Worm (Caenorhabditis elegans) whole organism, young adult: ENCODE results near the gene oac-48.

Source experiments
- B0019.2 ChIP-seq: fragments of 200-800 bp; sonication (Bioruptor generic); conservative IDR thresholded peaks from 2 replicates; pipeline ENCODE4 v1.3.6; 2022; ENCODE audit warnings: missing genetic modification reagents, missing genetic modification characterization, missing compliant biosample characterization
- B0261.1 ChIP-seq: sonication (generic microtip); optimal IDR thresholded peaks from 2 replicates; lab custom pipeline; 2016; ENCODE audit warnings: mild to moderate bottlenecking, missing genetic modification characterization, moderate library complexity, missing compliant biosample characterization
- F10E7.11 ChIP-seq: sonication (generic microtip); optimal IDR thresholded peaks from 2 replicates; lab custom pipeline; 2017; ENCODE audit warnings: mild to moderate bottlenecking, missing genetic modification characterization, moderate library complexity, missing compliant biosample characterization
- F22D6.2 ChIP-seq: sonication (generic microtip); optimal IDR thresholded peaks from 2 replicates; lab custom pipeline; 2016; ENCODE audit warnings: mild to moderate bottlenecking, missing genetic modification characterization, missing compliant biosample characterization
- F55B11.4 ChIP-seq: sonication (generic microtip); optimal IDR thresholded peaks from 2 replicates; lab custom pipeline; 2016; ENCODE audit warnings: missing compliant biosample characterization, missing genetic modification characterization, borderline replicate concordance; ENCODE audit not compliant: insufficient read depth
- F57A8.1 ChIP-seq: fragments of 200-800 bp; sonication (Bioruptor generic); optimal IDR thresholded peaks from 2 replicates; lab custom pipeline; 2018; ENCODE audit warnings: mild to moderate bottlenecking, missing genetic modification characterization, moderate library complexity, missing compliant biosample characterization
- F57C9.4 ChIP-seq: sonication (generic microtip); optimal IDR thresholded peaks from 2 replicates; lab custom pipeline; 2017; ENCODE audit warnings: mild to moderate bottlenecking, missing genetic modification characterization, missing compliant biosample characterization
- K11D2.4 ChIP-seq: fragments of 200-800 bp; sonication (Bioruptor generic); IDR thresholded peaks from 2 replicates; pipeline ENCODE4 v1.3.6; 2022; ENCODE audit warnings: missing genetic modification reagents, missing genetic modification characterization, missing compliant biosample characterization
- K12H6.12 ChIP-seq: fragments of 200-800 bp; sonication (Bioruptor generic); optimal IDR thresholded peaks from 2 replicates; lab custom pipeline; 2018; ENCODE audit warnings: mild to moderate bottlenecking, missing genetic modification characterization, missing compliant biosample characterization
- Y53G8AR.9 ChIP-seq: fragments of 200-800 bp; sonication (Bioruptor generic); conservative IDR thresholded peaks from 2 replicates; pipeline ENCODE4 v1.3.6; 2022; ENCODE audit warnings: missing genetic modification reagents, missing genetic modification characterization, missing compliant biosample characterization
- attf-5 ChIP-seq: fragments of 200-800 bp; sonication (Bioruptor generic); optimal IDR thresholded peaks from 2 replicates; lab custom pipeline; 2018; ENCODE audit warnings: mild to moderate bottlenecking, missing genetic modification characterization, missing compliant biosample characterization
- bed-1 ChIP-seq: fragments of 200-800 bp; sonication (Bioruptor generic); IDR thresholded peaks from 2 replicates; pipeline ENCODE4 v1.3.6; 2022; ENCODE audit warnings: missing genetic modification reagents, missing genetic modification characterization, missing compliant biosample characterization
- bed-2 ChIP-seq: fragments of 200-800 bp; sonication (Bioruptor generic); IDR thresholded peaks from 2 replicates; pipeline ENCODE4 v1.3.6; 2022; ENCODE audit warnings: missing genetic modification reagents, missing genetic modification characterization, missing compliant biosample characterization
- ccch-3 ChIP-seq: fragments of 200-800 bp; sonication (Bioruptor generic); optimal IDR thresholded peaks from 2 replicates; lab custom pipeline; 2018; ENCODE audit warnings: mild to moderate bottlenecking, missing genetic modification characterization, missing compliant biosample characterization
- cebp-1 ChIP-seq, 2 experiments: fragments of 200-800 bp in 1 of 2; sonication (Bioruptor generic) in 1 of 2; sonication (generic microtip) in 1 of 2; IDR thresholded peaks in 1 of 2; optimal IDR thresholded peaks in 1 of 2; 2 replicates each; pipeline versions ENCODE4 v1.3.6 to Lab custom; 2017 to 2022; ENCODE audit warnings: missing compliant biosample characterization in 2 of 2, missing genetic modification characterization in 2 of 2, mild to moderate bottlenecking in 1 of 2, missing genetic modification reagents in 1 of 2, moderate library complexity in 1 of 2
- ceh-27 ChIP-seq: fragments of 200-800 bp; sonication (Bioruptor generic); optimal IDR thresholded peaks from 2 replicates; lab custom pipeline; 2018; ENCODE audit warnings: mild to moderate bottlenecking, missing genetic modification characterization, moderate library complexity, missing compliant biosample characterization
- ceh-40 ChIP-seq: fragments of 200-800 bp; sonication (Bioruptor generic); IDR thresholded peaks from 2 replicates; pipeline ENCODE4 v1.3.6; 2022; ENCODE audit warnings: missing genetic modification characterization, missing compliant biosample characterization
- ceh-58 ChIP-seq: fragments of 200-800 bp; sonication (Bioruptor generic); IDR thresholded peaks from 2 replicates; pipeline ENCODE4 v1.3.6; 2022; ENCODE audit warnings: missing genetic modification characterization, missing compliant biosample characterization
- chd-7 ChIP-seq: sonication (generic microtip); optimal IDR thresholded peaks from 2 replicates; lab custom pipeline; 2016; ENCODE audit warnings: mild to moderate bottlenecking, missing genetic modification characterization, moderate library complexity, missing compliant biosample characterization
- dpl-1 ChIP-seq: fragments of 150-350 bp; optimal IDR thresholded peaks from 2 replicates; lab custom pipeline; 2014; ENCODE audit warnings: missing biosample characterization, missing genetic modification reagents, missing genetic modification characterization
- egrh-3 ChIP-seq: fragments of 200-800 bp; sonication (Bioruptor generic); IDR thresholded peaks from 2 replicates; pipeline ENCODE4 v1.3.6; 2022; ENCODE audit warnings: missing genetic modification reagents, missing genetic modification characterization, missing compliant biosample characterization
- him-1 ChIP-seq: sonication (generic microtip); optimal IDR thresholded peaks from 2 replicates; lab custom pipeline; 2016; ENCODE audit warnings: missing genotype, missing genetic modification reagents, missing genetic modification characterization, missing compliant biosample characterization
- hsf-1 ChIP-seq: fragments of 200-800 bp; sonication (Bioruptor generic); IDR thresholded peaks from 2 replicates; pipeline ENCODE4 v1.3.6; 2022; ENCODE audit warnings: missing genetic modification reagents, missing genetic modification characterization, missing compliant biosample characterization
- lin-35 ChIP-seq, 3 experiments: fragments of 150-350 bp in 2 of 3; sonication (generic microtip) in 1 of 3; optimal IDR thresholded peaks; 2 replicates each; lab custom pipeline; 2014 to 2018; ENCODE audit warnings: missing biosample characterization in 3 of 3, missing genetic modification characterization in 3 of 3, missing genetic modification reagents in 3 of 3
- lir-1 ChIP-seq: fragments of 200-800 bp; sonication (Bioruptor generic); conservative IDR thresholded peaks from 2 replicates; pipeline ENCODE4 v1.3.6; 2022; ENCODE audit warnings: missing genetic modification reagents, missing genetic modification characterization, missing compliant biosample characterization
- lsl-1 ChIP-seq: fragments of 200-800 bp; sonication (Bioruptor generic); optimal IDR thresholded peaks from 2 replicates; lab custom pipeline; 2018; ENCODE audit warnings: mild to moderate bottlenecking, missing genetic modification characterization, moderate library complexity, missing compliant biosample characterization
- madf-10 ChIP-seq: sonication (generic microtip); optimal IDR thresholded peaks from 2 replicates; lab custom pipeline; 2016; ENCODE audit warnings: mild to moderate bottlenecking, missing genetic modification characterization, missing compliant biosample characterization
- nhr-120 ChIP-seq: fragments of 200-800 bp; sonication (Bioruptor generic); IDR thresholded peaks from 2 replicates; pipeline ENCODE4 v1.3.6; 2022; ENCODE audit warnings: missing genetic modification characterization, missing compliant biosample characterization
- nhr-27 ChIP-seq: fragments of 200-800 bp; sonication (Bioruptor generic); optimal IDR thresholded peaks from 2 replicates; lab custom pipeline; 2018; ENCODE audit warnings: mild to moderate bottlenecking, missing genetic modification characterization, moderate library complexity, missing compliant biosample characterization
- nhr-90 ChIP-seq: sonication (generic microtip); optimal IDR thresholded peaks from 2 replicates; lab custom pipeline; 2016; ENCODE audit warnings: missing genotype, mild to moderate bottlenecking, missing genetic modification characterization, missing compliant biosample characterization
- pbrm-1 ChIP-seq: fragments of 200-800 bp; sonication (Bioruptor generic); IDR thresholded peaks from 2 replicates; pipeline ENCODE4 v1.3.6; 2022; ENCODE audit warnings: missing genetic modification reagents, missing genetic modification characterization, missing compliant biosample characterization
- pha-4 ChIP-seq: fragments of 150-350 bp; sonication (generic microtip); optimal IDR thresholded peaks from 2 replicates; lab custom pipeline; 2014; ENCODE audit warnings: missing biosample characterization, missing genetic modification reagents, missing genetic modification characterization
- repo-1 ChIP-seq: sonication (generic microtip); optimal IDR thresholded peaks from 2 replicates; lab custom pipeline; 2017; ENCODE audit warnings: mild to moderate bottlenecking, missing genetic modification characterization, missing compliant biosample characterization
- snpc-1.3 ChIP-seq: sonication (generic microtip); optimal IDR thresholded peaks from 2 replicates; lab custom pipeline; 2017; ENCODE audit warnings: missing genetic modification characterization, mild to moderate bottlenecking, missing compliant biosample characterization, antibody characterized with exemption, moderate library complexity, missing genotype, missing genetic modification reagents; ENCODE audit not compliant: insufficient read depth
- snpc-4 ChIP-seq, 5 experiments: fragments of 150-350 bp in 1 of 5; sonication (generic microtip) in 4 of 5; optimal IDR thresholded peaks; 2 replicates each; lab custom pipeline; 2014 to 2018; ENCODE audit warnings: missing genetic modification characterization in 5 of 5, missing biosample characterization in 3 of 5, antibody characterized with exemption in 2 of 5, mild to moderate bottlenecking in 2 of 5, missing compliant biosample characterization in 2 of 5, missing genotype in 2 of 5, moderate library complexity in 2 of 5, missing genetic modification reagents in 1 of 5
- tbx-9 ChIP-seq: sonication (generic microtip); optimal IDR thresholded peaks from 2 replicates; lab custom pipeline; 2016; ENCODE audit warnings: borderline replicate concordance, missing genetic modification characterization, inconsistent platforms, missing compliant biosample characterization
- unc-130 ChIP-seq: sonication (generic microtip); optimal IDR thresholded peaks from 2 replicates; lab custom pipeline; 2016; ENCODE audit warnings: missing genetic modification reagents, missing genetic modification characterization, missing compliant biosample characterization
- unc-62 ChIP-seq: fragments of 150-350 bp; optimal IDR thresholded peaks from 2 replicates; lab custom pipeline; 2014; ENCODE audit warnings: missing biosample characterization, missing genetic modification reagents, missing genetic modification characterization
- xnd-1 ChIP-seq: sonication (generic microtip); optimal IDR thresholded peaks from 2 replicates; lab custom pipeline; 2016; ENCODE audit warnings: missing genotype, missing genetic modification reagents, missing genetic modification characterization, missing compliant biosample characterization
- zim-3 ChIP-seq: sonication (generic microtip); optimal IDR thresholded peaks from 2 replicates; lab custom pipeline; 2017; ENCODE audit warnings: mild to moderate bottlenecking, missing genetic modification characterization, moderate library complexity, missing compliant biosample characterization
- ztf-22 ChIP-seq: fragments of 200-800 bp; sonication (Bioruptor generic); optimal IDR thresholded peaks from 2 replicates; lab custom pipeline; 2018; ENCODE audit warnings: mild to moderate bottlenecking, missing genetic modification characterization, moderate library complexity, missing compliant biosample characterization
- ztf-25 ChIP-seq: fragments of 200-800 bp; sonication (Bioruptor generic); IDR thresholded peaks from 2 replicates; pipeline ENCODE4 v1.3.6; 2022; ENCODE audit warnings: missing genetic modification reagents, missing genetic modification characterization, missing compliant biosample characterization
- ztf-28 ChIP-seq: fragments of 200-800 bp; sonication (Bioruptor generic); IDR thresholded peaks from 2 replicates; pipeline ENCODE4 v1.3.6; 2022; ENCODE audit warnings: missing genetic modification reagents, missing genetic modification characterization, missing compliant biosample characterization

Gene oac-48

DNA sequence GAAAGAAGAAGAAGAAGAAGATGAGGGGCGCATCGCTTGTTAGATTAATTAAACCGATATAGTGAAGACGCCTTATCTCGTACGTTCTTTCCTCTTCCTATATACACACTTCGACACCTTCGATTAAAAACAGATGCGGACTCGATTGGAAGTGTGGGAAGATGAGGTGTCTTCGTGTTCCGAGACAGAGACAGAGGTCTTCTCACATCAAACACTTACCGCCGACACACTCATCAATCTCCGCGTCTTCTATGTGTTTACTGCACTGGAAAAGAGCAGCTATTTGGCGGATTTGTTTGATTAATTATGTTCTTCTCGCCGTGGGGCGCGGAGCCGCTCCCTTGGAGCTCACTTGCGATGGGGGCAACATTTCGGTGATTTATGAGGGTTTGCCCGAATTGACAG lies 25.8 kb downstream of the oac-48 start:
- no peak for TF ChIP-seq lsl-1 (GFP tag; lab: Kevin White, UChicago)
- TF ChIP-seq nhr-27 (tag; lab: Kevin White, UChicago) = no peak
- TF ChIP-seq unc-62 (GFP tag; lab: Kevin White, UChicago) = peak; percentile 28
- no peak for TF ChIP-seq egrh-3 (GFP tag; lab: Robert Waterston, UW)
- peak; percentile 15 for TF ChIP-seq K12H6.12 (tag; lab: Kevin White, UChicago)
- no peak for TF ChIP-seq F55B11.4 (tag; lab: Kevin White, UChicago)

DNA sequence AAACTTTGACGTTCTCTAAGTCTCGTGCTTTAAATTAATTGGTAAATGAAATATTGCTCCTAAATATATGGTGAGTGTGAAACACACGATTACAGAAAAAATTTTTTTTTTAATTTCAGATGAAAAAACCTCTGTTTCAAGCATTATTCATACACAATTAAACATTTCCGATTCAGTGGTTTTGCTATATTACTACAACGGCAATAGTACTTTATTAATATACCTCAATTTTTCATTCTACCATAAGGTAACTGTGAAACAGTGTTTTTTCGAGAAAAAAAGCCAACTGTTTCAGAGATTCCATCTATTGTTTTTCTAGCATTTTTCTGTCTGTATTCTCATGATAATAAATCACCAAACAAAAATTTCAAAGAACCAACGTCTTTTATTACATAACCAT lies 27.2 kb downstream of the oac-48 start:
- TF ChIP-seq F57C9.4 (no peak), snpc-4 (GFP tag; optimal IDR thresholded peaks at IDR 0.05; lab: Kevin White, UChicago) (no peak), snpc-4 (tag; optimal IDR thresholded peaks at IDR 0.05; lab: Kevin White, UChicago) (peak in 1 of 4 experiments; percentile 56), F55B11.4 (tag; lab: Kevin White, UChicago) (no peak), bed-2 (GFP tag; lab: Robert Waterston, UW) (no peak), unc-130 (GFP tag; lab: Kevin White, UChicago) (no peak), chd-7 (tag; lab: Kevin White, UChicago) (no peak), dpl-1 (GFP tag; lab: Kevin White, UChicago) (no peak), F22D6.2 (tag; lab: Kevin White, UChicago) (no peak)
- TF ChIP-seq, all 124 proteins: peak for 1

DNA sequence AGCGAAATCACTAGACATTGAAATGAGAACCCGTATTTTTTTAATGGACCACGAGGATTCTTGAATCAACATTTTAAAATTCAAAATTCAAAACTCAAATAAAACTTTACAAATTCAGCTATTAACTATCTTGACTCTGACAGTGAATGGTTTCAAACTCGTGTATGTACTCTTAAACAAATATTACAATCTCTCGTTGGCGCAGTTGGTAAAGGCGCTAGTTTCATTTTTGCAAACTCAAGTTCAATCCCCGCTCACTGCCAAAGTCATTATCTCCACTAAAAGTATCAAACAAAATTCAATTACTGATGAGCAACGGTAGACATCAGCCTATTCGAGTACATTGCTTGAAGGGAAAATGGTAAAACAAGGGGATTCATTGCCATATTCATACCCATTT lies 27.9 kb downstream of the oac-48 start:
- TF ChIP-seq K11D2.4 (no peak), F57A8.1 (GFP tag; lab: Kevin White, UChicago) (no peak), cebp-1 (GFP tag; IDR thresholded peaks at IDR 0.05; lab: Robert Waterston, UW) (0 out of 2 replicates have a peak, but pooled peaks have one; percentile 18), cebp-1 (tag; optimal IDR thresholded peaks at IDR 0.05; lab: Kevin White, UChicago) (peak; percentile 26), nhr-90 (peak; percentile 65), ztf-25 (GFP tag; lab: Robert Waterston, UW) (no peak), ceh-40 (GFP tag; lab: Robert Waterston, UW) (0 out of 2 replicates have a peak, but pooled peaks have one; percentile 21), nhr-120 (GFP tag; lab: Robert Waterston, UW) (no peak), xnd-1 (tag; lab: Kevin White, UChicago) (no peak), zim-3 (peak; percentile 31), tbx-9 (tag; lab: Kevin White, UChicago) (no peak), lir-1 (GFP tag; lab: Robert Waterston, UW) (0 out of 2 replicates have a peak, but pooled peaks have one; percentile 28), ztf-28 (GFP tag; lab: Robert Waterston, UW) (no peak), ztf-22 (GFP tag; lab: Kevin White, UChicago) (peak; percentile 31), Y53G8AR.9 (GFP tag; lab: Robert Waterston, UW) (no peak), ceh-58 (GFP tag; lab: Robert Waterston, UW) (no peak), B0261.1 (tag; lab: Kevin White, UChicago) (peak; percentile 79), hsf-1 (GFP tag; lab: Robert Waterston, UW) (no peak), pbrm-1 (GFP tag; lab: Robert Waterston, UW) (0 out of 2 replicates have a peak, but pooled peaks have one; percentile 37), ccch-3 (GFP tag; lab: Kevin White, UChicago) (no peak), madf-10 (tag; lab: Kevin White, UChicago) (peak; percentile 50), lin-35 (GFP tag; optimal IDR thresholded peaks at IDR 0.05; lab: Kevin White, UChicago) (no peak), F10E7.11 (tag; lab: Kevin White, UChicago) (no peak), ceh-27 (peak; percentile 20), him-1 (tag; lab: Kevin White, UChicago) (peak; percentile 66), B0019.2 (no peak), unc-62 (GFP tag; lab: Kevin White, UChicago) (no peak), snpc-1.3 (tag; lab: Kevin White, UChicago) (peak; percentile 86), F22D6.2 (tag; lab: Kevin White, UChicago) (no peak), repo-1 (no peak), pha-4 (tag; lab: Kevin White, UChicago) (no peak), bed-1 (no peak), attf-5 (GFP tag; lab: Kevin White, UChicago) (peak; percentile 27), bed-2 (GFP tag; lab: Robert Waterston, UW) (no peak)
